Worm (Caenorhabditis elegans) whole organism, late embryonic: Measurements from ENCODE around the gene T06E6.15.

Experiments used
- K02D7.2 ChIP-seq: sonication (generic microtip); optimal IDR thresholded peaks from 2 replicates; lab custom pipeline; 2017; ENCODE audit warnings: mild to moderate bottlenecking, missing genetic modification characterization, missing compliant biosample characterization
- T23F11.4 ChIP-seq: fragments of 200-800 bp; sonication (Bioruptor generic); optimal IDR thresholded peaks from 2 replicates; lab custom pipeline; 2018; ENCODE audit warnings: mild to moderate bottlenecking, missing genetic modification characterization, missing compliant biosample characterization
- ceh-22 ChIP-seq: sonication (generic microtip); optimal IDR thresholded peaks from 2 replicates; lab custom pipeline; 2017; ENCODE audit warnings: missing biosample characterization, missing genetic modification characterization
- ceh-45 ChIP-seq: fragments of 200-800 bp; sonication (Bioruptor generic); IDR thresholded peaks from 2 replicates; pipeline ENCODE4 v1.3.6; 2022; ENCODE audit warnings: missing genetic modification reagents, missing genetic modification characterization, missing compliant biosample characterization
- dve-1 ChIP-seq: sonication (generic microtip); optimal IDR thresholded peaks from 2 replicates; lab custom pipeline; 2017; ENCODE audit warnings: antibody characterized with exemption, mild to moderate bottlenecking, missing genetic modification characterization, missing compliant biosample characterization
- elt-2 ChIP-seq: sonication (generic microtip); optimal IDR thresholded peaks from 2 replicates; lab custom pipeline; 2016; ENCODE audit warnings: missing genetic modification reagents, missing genetic modification characterization, missing compliant biosample characterization
- eyg-1 ChIP-seq: sonication (generic microtip); optimal IDR thresholded peaks from 2 replicates; lab custom pipeline; 2016; ENCODE audit warnings: missing genotype, missing genetic modification characterization, missing compliant biosample characterization
- fkh-10 ChIP-seq: fragments of 150-350 bp; optimal IDR thresholded peaks from 2 replicates; lab custom pipeline; 2014; ENCODE audit warnings: missing biosample characterization, missing genetic modification reagents, missing genetic modification characterization
- gmeb-2 ChIP-seq: sonication (generic microtip); optimal IDR thresholded peaks from 2 replicates; lab custom pipeline; 2016; ENCODE audit warnings: missing genetic modification characterization, inconsistent platforms, missing compliant biosample characterization
- hlh-6 ChIP-seq: sonication (generic microtip); optimal IDR thresholded peaks from 2 replicates; lab custom pipeline; 2016; ENCODE audit warnings: missing genotype, missing genetic modification characterization, missing compliant biosample characterization
- hlh-8 ChIP-seq: sonication (generic microtip); optimal IDR thresholded peaks from 2 replicates; lab custom pipeline; 2016; ENCODE audit warnings: missing genotype, missing genetic modification characterization, missing compliant biosample characterization
- lim-6 ChIP-seq: sonication (generic microtip); optimal IDR thresholded peaks from 2 replicates; lab custom pipeline; 2016; ENCODE audit warnings: missing genetic modification characterization, missing compliant biosample characterization
- mec-3 ChIP-seq: sonication (generic microtip); optimal IDR thresholded peaks from 2 replicates; lab custom pipeline; 2016; ENCODE audit warnings: borderline replicate concordance, missing genetic modification characterization, missing compliant biosample characterization
- nfya-1 ChIP-seq: sonication (generic microtip); optimal IDR thresholded peaks from 2 replicates; lab custom pipeline; 2017; ENCODE audit warnings: missing genetic modification characterization, mild to moderate bottlenecking, missing compliant biosample characterization, antibody characterized with exemption, moderate library complexity
- nhr-11 ChIP-seq: fragments of 150-350 bp; optimal IDR thresholded peaks from 2 replicates; lab custom pipeline; 2014; ENCODE audit warnings: missing biosample characterization, missing genetic modification characterization
- nhr-232 ChIP-seq: sonication (generic microtip); optimal IDR thresholded peaks from 2 replicates; lab custom pipeline; 2016; ENCODE audit warnings: missing genetic modification characterization, missing compliant biosample characterization
- npax-4 ChIP-seq: sonication (generic microtip); optimal IDR thresholded peaks from 2 replicates; lab custom pipeline; 2016; ENCODE audit warnings: missing genetic modification characterization, missing compliant biosample characterization
- odd-2 ChIP-seq: sonication (generic microtip); optimal IDR thresholded peaks from 2 replicates; lab custom pipeline; 2017; ENCODE audit warnings: antibody characterized with exemption, mild to moderate bottlenecking, missing genetic modification characterization, missing compliant biosample characterization
- pat-9 ChIP-seq: fragments of 200-800 bp; sonication (Bioruptor generic); optimal IDR thresholded peaks from 2 replicates; lab custom pipeline; 2018; ENCODE audit warnings: mild to moderate bottlenecking, missing genetic modification characterization, moderate library complexity, missing compliant biosample characterization
- pha-2 ChIP-seq: sonication (generic microtip); optimal IDR thresholded peaks from 2 replicates; lab custom pipeline; 2017; ENCODE audit warnings: mild to moderate bottlenecking, missing genetic modification characterization, missing compliant biosample characterization
- rnt-1 ChIP-seq: sonication (generic microtip); optimal IDR thresholded peaks from 2 replicates; lab custom pipeline; 2016; ENCODE audit warnings: missing genetic modification characterization, missing compliant biosample characterization
- sox-2 ChIP-seq: fragments of 200-800 bp; sonication (Bioruptor generic); IDR thresholded peaks from 2 replicates; pipeline ENCODE4 v1.3.6; 2022; ENCODE audit warnings: missing genetic modification reagents, missing genetic modification characterization, missing compliant biosample characterization
- tbx-7 ChIP-seq: sonication (generic microtip); optimal IDR thresholded peaks from 2 replicates; lab custom pipeline; 2016; ENCODE audit warnings: missing genotype, missing genetic modification characterization, missing compliant biosample characterization
- unc-42 ChIP-seq: sonication (generic microtip); optimal IDR thresholded peaks from 2 replicates; lab custom pipeline; 2016; ENCODE audit warnings: missing genotype, missing genetic modification characterization, missing compliant biosample characterization
- unc-55 ChIP-seq: sonication (generic microtip); optimal IDR thresholded peaks from 2 replicates; lab custom pipeline; 2017; ENCODE audit warnings: missing biosample characterization, missing genetic modification reagents, missing genetic modification characterization
- zip-5 ChIP-seq: sonication (generic microtip); optimal IDR thresholded peaks from 2 replicates; lab custom pipeline; 2016; ENCODE audit warnings: missing genetic modification characterization, missing compliant biosample characterization

T06E6.15 gene

ce11 chrV:15442384-15442783 is 42.8 kb upstream of the T06E6.15 start:
- TF ChIP-seq zip-5 (tag; lab: Kevin White, UChicago) (no peak), nfya-1 (tag; lab: Kevin White, UChicago) (peak; percentile 68)

ce11 chrV:15436133-15436532 is 36.5 kb upstream of the T06E6.15 start:
- TF ChIP-seq nhr-232 (tag; lab: Kevin White, UChicago) (no peak), nhr-11 (tag; lab: Kevin White, UChicago) (no peak), dve-1 (no peak), mec-3 (no peak), pat-9 (tag; lab: Kevin White, UChicago) (no peak), unc-42 (no peak), odd-2 (tag; lab: Kevin White, UChicago) (no peak)

ce11 chrV:15434647-15435046 is 35.1 kb upstream of the T06E6.15 start:
- TF ChIP-seq rnt-1 (tag; lab: Kevin White, UChicago), result no peak
- TF ChIP-seq gmeb-2 (tag; lab: Kevin White, UChicago), result no peak
- TF ChIP-seq eyg-1 (tag; lab: Kevin White, UChicago), result no peak

ce11 chrV:15432457-15432856 is 32.9 kb upstream of the T06E6.15 start, which contains the start of gene T26H5.8:
TSS of gene T26H5.8 (minus strand) at chrV:15432726.
- no peak for TF ChIP-seq unc-55 (GFP tag; lab: Kevin White, UChicago)

ce11 chrV:15431322-15432052 is 31.9 kb upstream of the T06E6.15 start:
- no peak for TF ChIP-seq lim-6
- no peak for TF ChIP-seq tbx-7 (tag; lab: Kevin White, UChicago)
- no peak for TF ChIP-seq hlh-6 (tag; lab: Kevin White, UChicago)
- 0 out of 2 replicates have a peak, but pooled peaks have one; percentile 28 for TF ChIP-seq ceh-45 (GFP tag; lab: Robert Waterston, UW)
- TF ChIP-seq ceh-22 (tag; lab: Kevin White, UChicago), result no peak

ce11 chrV:15426944-15427343 is 27.4 kb upstream of the T06E6.15 start, which contains the start of gene fbxa-209:
TSS of gene fbxa-209 (minus strand) at chrV:15427044.
- no peak for TF ChIP-seq hlh-8
- no peak for TF ChIP-seq hlh-6 (tag; lab: Kevin White, UChicago)

- TF ChIP-seq fkh-10, result no peak
- no peak for TF ChIP-seq npax-4
- no peak for TF ChIP-seq pha-2 (tag; lab: Kevin White, UChicago)
- TF ChIP-seq tbx-7 (tag; lab: Kevin White, UChicago), result no peak
- no peak for TF ChIP-seq K02D7.2 (tag; lab: Kevin White, UChicago)
- TF ChIP-seq elt-2, result no peak
- TF ChIP-seq odd-2 (tag; lab: Kevin White, UChicago), result no peak
- TF ChIP-seq sox-2 (GFP tag; lab: Robert Waterston, UW), result no peak
- TF ChIP-seq T23F11.4 (GFP tag; lab: Kevin White, UChicago), result no peak
- TF ChIP-seq, all 69 proteins: peak for 0
These were observed 25.9 kb upstream of the T06E6.15 start, which contains the start of gene Y36E3A.2 for ce11 chrV:15425368-15426091. TSS of gene Y36E3A.2 (plus strand) at chrV:15426041.
